Worm (Caenorhabditis elegans): ENCODE data around the gene C25D7.15.

C25D7.15 gene

ce11 chrV:15068378-15068777 lies 8.8 kb downstream of the C25D7.15 start, which contains the start of gene dnj-3:
TSS of gene dnj-3 (plus strand) at chrV:15068678.
- no peak for TF ChIP-seq pha-4 (GFP tag; IDR thresholded peaks at IDR 0.05)
- no peak for TF ChIP-seq pha-4 (tag; optimal IDR thresholded peaks at IDR 0.05)
- TF ChIP-seq unc-39 (tag; optimal IDR thresholded peaks at IDR 0.05): no peak
- no peak for TF ChIP-seq hmg-1.1 (GFP tag; IDR thresholded peaks at IDR 0.05)
- no peak for TF ChIP-seq ceh-44 (GFP tag; IDR thresholded peaks at IDR 0.05)
- no peak for TF ChIP-seq arid-1 (GFP tag; conservative IDR thresholded peaks at IDR 0.05)

- TF ChIP-seq cey-2 (tag; optimal IDR thresholded peaks at IDR 0.05; ENCODE audit: borderline replicate concordance, insufficient read depth) (no peak), nhr-6 (tag; optimal IDR thresholded peaks at IDR 0.05) (no peak), lsy-2 (tag; optimal IDR thresholded peaks at IDR 0.05) (peak in 1 of 2 experiments; percentile 61), sdz-12 (GFP tag; optimal IDR thresholded peaks at IDR 0.05) (no peak), saeg-2 (GFP tag; IDR thresholded peaks at IDR 0.05) (no peak), zip-2 (tag; optimal IDR thresholded peaks at IDR 0.05) (no peak), fkh-10 (GFP tag; optimal IDR thresholded peaks at IDR 0.05) (peak; percentile 14)
Measured at ce11 chrV:15069435-15069985, 9.9 kb downstream of the C25D7.15 start.

ce11 chrV:15071015-15071810 lies 11.6 kb downstream of the C25D7.15 start, which contains the start of gene unc-76:
TSS of gene unc-76 (plus strand) at chrV:15071760.
- TF ChIP-seq nhr-10 (tag; optimal IDR thresholded peaks at IDR 0.05) (no peak), hlh-30 (tag; optimal IDR thresholded peaks at IDR 0.05; ENCODE audit: insufficient read depth) (peak; percentile 48), nhr-28 (tag; optimal IDR thresholded peaks at IDR 0.05) (peak; percentile 55), gei-8 (GFP tag; optimal IDR thresholded peaks at IDR 0.05) (no peak), arid-1 (GFP tag; conservative IDR thresholded peaks at IDR 0.05) (0 out of 2 replicates have a peak, but pooled peaks have one; percentile 32), hlh-11 (tag; optimal IDR thresholded peaks at IDR 0.05) (peak; percentile 68), F37D6.2 (tag; optimal IDR thresholded peaks at IDR 0.05) (peak; percentile 78), nhr-42 (GFP tag; IDR thresholded peaks at IDR 0.05) (no peak), madf-5 (GFP tag; IDR thresholded peaks at IDR 0.05) (no peak), tra-1 (GFP tag; IDR thresholded peaks at IDR 0.05) (no peak), mdl-1 (tag; optimal IDR thresholded peaks at IDR 0.05) (peak; percentile 2 to 31), hif-1 (tag; optimal IDR thresholded peaks at IDR 0.05) (peak in 1 of 2 experiments; percentile 47), lim-7 (GFP tag; IDR thresholded peaks at IDR 0.05) (no peak), Y5F2A.4 (GFP tag; optimal IDR thresholded peaks at IDR 0.05) (no peak), lin-38 (GFP tag; IDR thresholded peaks at IDR 0.05) (peak; percentile 21; the same call in 1 of the 2 replicates), ZK546.5 (tag; optimal IDR thresholded peaks at IDR 0.05) (no peak), mep-1 (tag; optimal IDR thresholded peaks at IDR 0.05) (peak; percentile 90), ceh-28 (tag; optimal IDR thresholded peaks at IDR 0.05) (no peak), ceh-32 (tag; optimal IDR thresholded peaks at IDR 0.05; ENCODE audit: poor library complexity) (no peak), Y105C5A.15 (GFP tag; IDR thresholded peaks at IDR 0.05) (no peak), aly-2 (tag; optimal IDR thresholded peaks at IDR 0.05) (no peak), ama-1 (optimal IDR thresholded peaks at IDR 0.05) (no peak), lsy-2 (tag; optimal IDR thresholded peaks at IDR 0.05) (peak; percentile 42 to 76), egl-27 (tag; optimal IDR thresholded peaks at IDR 0.05) (no peak), fos-1 (tag; optimal IDR thresholded peaks at IDR 0.05) (no peak), pqm-1 (tag; optimal IDR thresholded peaks at IDR 0.05) (no peak), dmd-8 (GFP tag; IDR thresholded peaks at IDR 0.05) (no peak), skn-1 (tag; optimal IDR thresholded peaks at IDR 0.05) (no peak), unc-39 (tag; optimal IDR thresholded peaks at IDR 0.05) (no peak), nhr-41 (GFP tag; IDR thresholded peaks at IDR 0.05) (no peak), nhr-77 (tag; optimal IDR thresholded peaks at IDR 0.05) (no peak), hmg-1.1 (GFP tag; IDR thresholded peaks at IDR 0.05) (peak; percentile 74), lin-13 (GFP tag; optimal IDR thresholded peaks at IDR 0.05) (peak; percentile 55), cey-2 (tag; optimal IDR thresholded peaks at IDR 0.05; ENCODE audit: borderline replicate concordance, insufficient read depth) (no peak), F44E2.7 (GFP tag; IDR thresholded peaks at IDR 0.05) (no peak), dmd-6 (GFP tag; IDR thresholded peaks at IDR 0.05) (peak; percentile 38; the same call in 1 of the 2 replicates), nhr-6 (tag; optimal IDR thresholded peaks at IDR 0.05) (peak; percentile 87), daf-19 (GFP tag; conservative IDR thresholded peaks at IDR 0.05) (no peak), saeg-2 (GFP tag; IDR thresholded peaks at IDR 0.05) (no peak)
